Worm (Caenorhabditis elegans): ENCODE data around the gene Y57G11A.2.

- TF ChIP-seq pqm-1 (tag; optimal IDR thresholded peaks at IDR 0.05) (no peak), hlh-15 (tag; optimal IDR thresholded peaks at IDR 0.05) (no peak), ceh-22 (tag; optimal IDR thresholded peaks at IDR 0.05) (no peak), pha-4 (tag; optimal IDR thresholded peaks at IDR 0.05) (no peak)
These were observed 12.3 kb downstream of the Y57G11A.2 start for ce11 chrIV:14506995-14507394.
